Worm (Caenorhabditis elegans) whole organism, L4 larva: Measurements from ENCODE around the gene nep-11.

Experiments
- hlh-30 ChIP-seq: sonication (generic microtip); optimal IDR thresholded peaks from 2 replicates; lab custom pipeline; 2017; ENCODE audit warnings: antibody characterized with exemption, mild to moderate bottlenecking, missing genetic modification characterization, missing compliant biosample characterization; ENCODE audit not compliant: insufficient read depth
- hmg-1.1 ChIP-seq: fragments of 200-800 bp; sonication (Bioruptor generic); IDR thresholded peaks from 2 replicates; pipeline ENCODE4 v1.3.6; 2022; ENCODE audit warnings: missing genetic modification reagents, missing genetic modification characterization, missing compliant biosample characterization
- nhr-10 ChIP-seq: fragments of 150-350 bp; optimal IDR thresholded peaks from 2 replicates; lab custom pipeline; 2014; ENCODE audit warnings: missing biosample characterization, missing genetic modification characterization
- nhr-11 ChIP-seq: fragments of 150-350 bp; optimal IDR thresholded peaks from 2 replicates; lab custom pipeline; 2014; ENCODE audit warnings: missing biosample characterization, missing genetic modification characterization
- nhr-237 ChIP-seq: sonication (generic microtip); optimal IDR thresholded peaks from 2 replicates; lab custom pipeline; 2017; ENCODE audit warnings: missing biosample characterization, missing genetic modification characterization
- pha-4 ChIP-seq, 2 experiments: fragments of 150-350 bp in 1 of 2; fragments of 200-800 bp in 1 of 2; sonication (Bioruptor generic) in 1 of 2; IDR thresholded peaks in 1 of 2; optimal IDR thresholded peaks in 1 of 2; 2 replicates each; pipeline versions ENCODE4 v1.3.6 to Lab custom; 2014 to 2022; ENCODE audit warnings: missing genetic modification characterization in 2 of 2, missing genetic modification reagents in 2 of 2, missing biosample characterization in 1 of 2, missing compliant biosample characterization in 1 of 2
- spr-3 ChIP-seq: fragments of 200-800 bp; sonication (Bioruptor generic); optimal IDR thresholded peaks from 2 replicates; lab custom pipeline; 2018; ENCODE audit warnings: mild to moderate bottlenecking, missing genetic modification characterization, missing compliant biosample characterization
- unc-62 ChIP-seq, 3 experiments: fragments of 150-350 bp in 1 of 3; sonication (generic microtip); optimal IDR thresholded peaks in 2 of 3; peaks in 1 of 3; 1 replicate in 1 of 3; 2 replicates in 2 of 3; lab custom pipeline; 2014 to 2017; ENCODE audit warnings: missing biosample characterization in 3 of 3, missing genetic modification characterization in 3 of 3, missing genetic modification reagents in 3 of 3, missing genotype in 1 of 3

ce11 chrII:3422938-3423337 is 2.4 kb downstream of the nep-11 start:
- TF ChIP-seq spr-3 (GFP tag; lab: Kevin White, UChicago) (no peak), pha-4 (GFP tag; IDR thresholded peaks at IDR 0.05; lab: Robert Waterston, UW) (no peak), pha-4 (tag; optimal IDR thresholded peaks at IDR 0.05; lab: Kevin White, UChicago) (no peak), hlh-30 (tag; lab: Kevin White, UChicago) (no peak), nhr-237 (tag; lab: Kevin White, UChicago) (no peak), hmg-1.1 (no peak), unc-62 (GFP tag; optimal IDR thresholded peaks at IDR 0.05 in 1 of 2; lab: Kevin White, UChicago) (no peak), unc-62 (tag; optimal IDR thresholded peaks at IDR 0.05; lab: Kevin White, UChicago) (no peak), nhr-11 (tag; lab: Kevin White, UChicago) (no peak), nhr-10 (tag; lab: Kevin White, UChicago) (no peak)
